Worm (Caenorhabditis elegans): ENCODE measurements around the gene srw-3.

- no peak for TF ChIP-seq hmg-4 (GFP tag; optimal IDR thresholded peaks at IDR 0.05)
- TF ChIP-seq ets-7 (tag; optimal IDR thresholded peaks at IDR 0.05): no peak
- no peak for TF ChIP-seq tra-4 (tag; optimal IDR thresholded peaks at IDR 0.05)
- TF ChIP-seq scrt-1 (GFP tag; IDR thresholded peaks at IDR 0.05): no peak
- TF ChIP-seq pes-1 (GFP tag; IDR thresholded peaks at IDR 0.05): no peak
- TF ChIP-seq ama-1 (optimal IDR thresholded peaks at IDR 0.05): no peak
- TF ChIP-seq ceh-13 (GFP tag; optimal IDR thresholded peaks at IDR 0.05): no peak
- TF ChIP-seq tbx-11 (GFP tag; IDR thresholded peaks at IDR 0.05): no peak
- TF ChIP-seq hnd-1 (tag; optimal IDR thresholded peaks at IDR 0.05): no peak
- TF ChIP-seq flt-1 (GFP tag; IDR thresholded peaks at IDR 0.05): no peak
These were observed 12.2 kb downstream of the srw-3 start, which contains the start of gene ZK105.5 for ce11 chrV:7717629-7718028.
